Fruit fly (Drosophila melanogaster) whole organism, embryonic: ENCODE measurements around the gene CG43895.

Experiments
- ATbp ChIP-seq: fragments of 200-800 bp; sonication (Bioruptor generic); optimal IDR thresholded peaks from 2 replicates; lab custom pipeline; 2017; ENCODE audit warnings: missing biosample characterization, mild to moderate bottlenecking, missing genetic modification characterization, missing genetic modification reagents
- Antp ChIP-seq: fragments of 200-800 bp; sonication (Bioruptor generic); optimal IDR thresholded peaks from 3 replicates; lab custom pipeline; 2016; ENCODE audit warnings: missing biosample characterization, missing genetic modification characterization
- CG10209 ChIP-seq: fragments of 200-800 bp; sonication (Bioruptor generic); optimal IDR thresholded peaks from 3 replicates; lab custom pipeline; 2017; ENCODE audit warnings: missing biosample characterization, mild to moderate bottlenecking, missing genetic modification characterization, missing genetic modification reagents
- CG11504 ChIP-seq: fragments of 200-800 bp; sonication (Bioruptor generic); optimal IDR thresholded peaks from 3 replicates; lab custom pipeline; 2019; ENCODE audit warnings: missing biosample characterization, mild to moderate bottlenecking, missing genetic modification characterization, moderate library complexity
- CG11695 ChIP-seq: fragments of 200-800 bp; sonication (Bioruptor generic); IDR thresholded peaks from 3 replicates; pipeline ENCODE4 v1.3.6; 2022; ENCODE audit warnings: missing biosample characterization, missing genetic modification characterization
- CG12299 ChIP-seq: fragments of 200-800 bp; sonication (Bioruptor generic); optimal IDR thresholded peaks from 2 replicates; lab custom pipeline; 2018; ENCODE audit warnings: missing biosample characterization, mild to moderate bottlenecking, missing genetic modification characterization
- CG13424 ChIP-seq: fragments of 200-800 bp; sonication (Bioruptor generic); optimal IDR thresholded peaks from 2 replicates; lab custom pipeline; 2019; ENCODE audit warnings: missing biosample characterization, mild to moderate bottlenecking, missing genetic modification characterization, moderate library complexity
- CG14667 ChIP-seq: fragments of 200-800 bp; sonication (Bioruptor generic); IDR thresholded peaks from 2 replicates; pipeline ENCODE4 v1.3.6; 2022; ENCODE audit warnings: missing biosample characterization, missing genetic modification characterization
- CG15269 ChIP-seq: fragments of 200-800 bp; sonication (Bioruptor generic); optimal IDR thresholded peaks from 2 replicates; lab custom pipeline; 2018; ENCODE audit warnings: missing biosample characterization, mild to moderate bottlenecking, missing genetic modification characterization, moderate library complexity
- CG1529 ChIP-seq: fragments of 200-800 bp; sonication (Bioruptor generic); optimal IDR thresholded peaks from 3 replicates; lab custom pipeline; 2018; ENCODE audit warnings: missing biosample characterization, missing genetic modification characterization
- CG17385 ChIP-seq: fragments of 200-800 bp; sonication (Bioruptor generic); optimal IDR thresholded peaks from 3 replicates; lab custom pipeline; 2018; ENCODE audit warnings: missing biosample characterization, mild to moderate bottlenecking, missing genetic modification characterization
- CG18599 ChIP-seq: fragments of 200-800 bp; sonication (Bioruptor generic); optimal IDR thresholded peaks from 3 replicates; lab custom pipeline; 2017; ENCODE audit warnings: missing biosample characterization, missing genetic modification characterization, mild to moderate bottlenecking, moderate library complexity, missing genetic modification reagents
- CG2120 ChIP-seq: fragments of 200-800 bp; sonication (Bioruptor generic); optimal IDR thresholded peaks from 3 replicates; lab custom pipeline; 2016; ENCODE audit warnings: missing biosample characterization, missing genetic modification characterization
- CG2678 ChIP-seq: fragments of 200-800 bp; sonication (Bioruptor generic); optimal IDR thresholded peaks from 3 replicates; lab custom pipeline; 2019; ENCODE audit warnings: missing biosample characterization, mild to moderate bottlenecking, missing genetic modification characterization, moderate library complexity
- CG30431 ChIP-seq: fragments of 200-800 bp; sonication (Bioruptor generic); optimal IDR thresholded peaks from 2 replicates; lab custom pipeline; 2017; ENCODE audit warnings: missing biosample characterization, missing genetic modification characterization
- CG3163 ChIP-seq: fragments of 200-800 bp; sonication (Bioruptor generic); optimal IDR thresholded peaks from 3 replicates; lab custom pipeline; 2016; ENCODE audit warnings: missing biosample characterization, missing genetic modification characterization
- CG4328 ChIP-seq: fragments of 200-800 bp; sonication (Bioruptor generic); optimal IDR thresholded peaks from 3 replicates; lab custom pipeline; 2017; ENCODE audit warnings: missing biosample characterization, missing genetic modification reagents, missing genetic modification characterization
- CG4424 ChIP-seq: fragments of 200-800 bp; sonication (Bioruptor generic); optimal IDR thresholded peaks from 3 replicates; lab custom pipeline; 2016; ENCODE audit warnings: missing biosample characterization, missing genetic modification characterization
- CrebB ChIP-seq: fragments of 200-800 bp; sonication (Bioruptor generic); optimal IDR thresholded peaks from 3 replicates; lab custom pipeline; 2018; ENCODE audit warnings: missing biosample characterization, mild to moderate bottlenecking, missing genetic modification characterization
- Deaf1 ChIP-seq: fragments of 200-800 bp; optimal IDR thresholded peaks from 3 replicates; lab custom pipeline; 2019; ENCODE audit warnings: missing biosample characterization, mild to moderate bottlenecking, missing genetic modification characterization, moderate library complexity
- Dek ChIP-seq: fragments of 200-800 bp; sonication (Bioruptor generic); optimal IDR thresholded peaks from 3 replicates; lab custom pipeline; 2019; ENCODE audit warnings: missing biosample characterization, mild to moderate bottlenecking, missing genetic modification characterization, moderate library complexity
- Ets65A ChIP-seq: fragments of 200-800 bp; sonication (Bioruptor generic); peaks from one replicate; lab custom pipeline; 2016; ENCODE audit warnings: missing biosample characterization, missing genetic modification characterization
- Fer3 ChIP-seq: fragments of 200-800 bp; sonication (Bioruptor generic); optimal IDR thresholded peaks from 2 replicates; lab custom pipeline; 2018; ENCODE audit warnings: missing biosample characterization, mild to moderate bottlenecking, missing genetic modification characterization, moderate library complexity
- HLH54F ChIP-seq: fragments of 200-800 bp; sonication (Bioruptor generic); optimal IDR thresholded peaks from 3 replicates; lab custom pipeline; 2016; ENCODE audit warnings: missing biosample characterization, missing genetic modification characterization
- Hand ChIP-seq: fragments of 200-800 bp; sonication (Bioruptor generic); optimal IDR thresholded peaks from 2 replicates; lab custom pipeline; 2017; ENCODE audit warnings: mild to moderate bottlenecking, missing biosample characterization, missing genetic modification reagents, missing genetic modification characterization
- Hmr ChIP-seq: fragments of 200-800 bp; sonication (Bioruptor generic); optimal IDR thresholded peaks from 3 replicates; lab custom pipeline; 2017; ENCODE audit warnings: mild to moderate bottlenecking, missing biosample characterization, missing genetic modification reagents, missing genetic modification characterization
- Hr39 ChIP-seq: fragments of >200 bp; optimal IDR thresholded peaks from 2 replicates; lab custom pipeline; 2017
- Hr51 ChIP-seq, 2 experiments: fragments of 200-800 bp; sonication (Bioruptor generic); optimal IDR thresholded peaks; 2 replicates in 1 of 2; 3 replicates in 1 of 2; lab custom pipeline; 2016 to 2018; ENCODE audit warnings: missing biosample characterization in 2 of 2, missing genetic modification characterization in 2 of 2, mild to moderate bottlenecking in 1 of 2, moderate library complexity in 1 of 2
- NfI ChIP-seq: fragments of 200-800 bp; sonication (Bioruptor generic); optimal IDR thresholded peaks from 3 replicates; lab custom pipeline; 2018; ENCODE audit warnings: missing biosample characterization, mild to moderate bottlenecking, missing genetic modification characterization, moderate library complexity
- Oli ChIP-seq: fragments of 200-800 bp; sonication (Bioruptor generic); optimal IDR thresholded peaks from 2 replicates; lab custom pipeline; 2018; ENCODE audit warnings: missing biosample characterization, mild to moderate bottlenecking, missing genetic modification characterization, moderate library complexity
- Ptx1 ChIP-seq: fragments of 200-800 bp; sonication (Bioruptor generic); IDR thresholded peaks from 2 replicates; pipeline ENCODE4 v1.3.6; 2022; ENCODE audit warnings: missing biosample characterization, missing genetic modification characterization
- Sox102F ChIP-seq: fragments of 200-800 bp; sonication (Bioruptor generic); optimal IDR thresholded peaks from 2 replicates; lab custom pipeline; 2018; ENCODE audit warnings: missing biosample characterization, mild to moderate bottlenecking, missing genetic modification characterization, moderate library complexity
- Ssrp ChIP-seq: fragments of 200-800 bp; sonication (Bioruptor generic); optimal IDR thresholded peaks from 2 replicates; lab custom pipeline; 2018; ENCODE audit warnings: missing biosample characterization, mild to moderate bottlenecking, missing genetic modification characterization, moderate library complexity
- ab ChIP-seq: fragments of 200-800 bp; sonication (Bioruptor generic); optimal IDR thresholded peaks from 2 replicates; lab custom pipeline; 2016; ENCODE audit warnings: missing biosample characterization, missing genetic modification characterization
- az2 ChIP-seq: fragments of 200-800 bp; sonication (Bioruptor generic); optimal IDR thresholded peaks from 3 replicates; lab custom pipeline; 2016; ENCODE audit warnings: missing biosample characterization, missing genetic modification characterization
- bigmax ChIP-seq: fragments of 200-800 bp; sonication (Bioruptor generic); optimal IDR thresholded peaks from 2 replicates; lab custom pipeline; 2018; ENCODE audit warnings: missing biosample characterization, mild to moderate bottlenecking, missing genetic modification characterization
- dysf ChIP-seq: fragments of 200-800 bp; sonication (Bioruptor generic); IDR thresholded peaks from 3 replicates; pipeline ENCODE4 v1.3.6; 2022; ENCODE audit warnings: missing biosample characterization, missing genetic modification characterization
- grau ChIP-seq: fragments of 200-800 bp; optimal IDR thresholded peaks from 3 replicates; lab custom pipeline; 2019; ENCODE audit warnings: missing biosample characterization, mild to moderate bottlenecking, missing genetic modification characterization, moderate library complexity
- lilli ChIP-seq: fragments of 200-800 bp; sonication (Bioruptor generic); optimal IDR thresholded peaks from 3 replicates; lab custom pipeline; 2016; ENCODE audit warnings: missing biosample characterization, missing genetic modification characterization
- maf-S ChIP-seq: fragments of 200-800 bp; sonication (Bioruptor generic); optimal IDR thresholded peaks from 2 replicates; lab custom pipeline; 2016; ENCODE audit warnings: missing biosample characterization, missing genetic modification characterization
- row ChIP-seq: fragments of 200-800 bp; sonication (Bioruptor generic); IDR thresholded peaks from 3 replicates; pipeline ENCODE4 v1.3.6; 2022; ENCODE audit warnings: missing biosample characterization, missing genetic modification characterization
- z ChIP-seq: fragments of 200-800 bp; sonication (Bioruptor generic); IDR thresholded peaks from 3 replicates; pipeline ENCODE4 v1.3.6; 2022; ENCODE audit warnings: missing biosample characterization, missing genetic modification characterization

Gene CG43895

DNA sequence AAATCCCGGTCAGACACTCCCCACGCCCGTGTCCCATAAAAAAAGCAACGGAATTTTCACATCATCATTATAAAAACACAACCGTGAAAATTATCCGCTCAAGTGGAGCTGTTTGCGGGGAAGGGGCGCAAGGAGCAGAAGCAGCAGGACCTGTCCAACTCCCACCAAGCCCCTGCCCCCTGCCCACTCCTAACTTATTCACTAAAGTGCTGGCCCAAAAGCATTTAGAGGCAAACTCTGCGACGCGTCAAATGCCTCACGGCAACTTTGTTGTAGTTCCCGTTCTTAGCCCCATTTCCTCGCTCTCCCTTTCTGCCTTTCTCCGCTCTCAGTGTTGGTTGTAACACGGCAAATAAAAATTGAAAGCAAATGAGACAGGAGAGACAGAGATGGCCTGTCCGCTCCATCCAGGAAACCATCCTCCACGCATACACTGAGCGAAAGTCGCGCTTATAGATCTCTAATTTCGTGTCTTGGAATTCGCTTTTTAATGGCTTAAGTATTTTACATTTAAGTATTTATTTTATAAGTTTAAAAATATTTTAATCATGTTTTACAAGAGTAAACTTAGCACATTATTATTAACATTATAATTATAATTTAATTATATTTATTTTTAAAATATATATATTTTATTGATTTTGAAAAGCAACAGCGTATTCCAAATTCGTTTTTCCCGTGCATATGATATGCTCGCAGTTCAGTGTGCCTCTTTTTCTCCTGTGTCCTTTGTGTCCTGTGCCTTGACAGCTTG, 46.0 kb upstream of the CG43895 start (continued):
- TF ChIP-seq CG11504 (tag; lab: Kevin White, UChicago): peak; percentile 75
- peak; percentile 58 for TF ChIP-seq Oli (tag; lab: Kevin White, UChicago)
- TF ChIP-seq CG3163: no peak
- peak; percentile 64 for TF ChIP-seq Hmr (GFP tag; lab: Kevin White, UChicago)
- TF ChIP-seq bigmax: no peak
- TF ChIP-seq ab (GFP tag; lab: Kevin White, UChicago): no peak
- TF ChIP-seq CG10209: peak; percentile 26
- no peak for TF ChIP-seq z (GFP tag; lab: Robert Waterston, UW)
- TF ChIP-seq grau (tag; lab: Kevin White, UChicago): peak; percentile 67
- peak; percentile 22 for TF ChIP-seq Fer3 (tag; lab: Kevin White, UChicago)
- peak; percentile 9 for TF ChIP-seq CG17385
- TF ChIP-seq CG12299 (tag; lab: Kevin White, UChicago): no peak
- peak; percentile 27 for TF ChIP-seq Deaf1 (tag; lab: Kevin White, UChicago)
- no peak for TF ChIP-seq HLH54F (GFP tag; lab: Kevin White, UChicago)
- TF ChIP-seq Hand (GFP tag; lab: Kevin White, UChicago): peak; percentile 22
- TF ChIP-seq maf-S (GFP tag; lab: Kevin White, UChicago): no peak
- peak; percentile 22 for TF ChIP-seq CG2120 (GFP tag; lab: Kevin White, UChicago)
- peak; percentile 57 for TF ChIP-seq CG15269 (tag; lab: Kevin White, UChicago)
- TF ChIP-seq Sox102F: peak; percentile 38
- peak in 1 of 2 experiments; percentile 62 for TF ChIP-seq Hr51 (GFP tag; optimal IDR thresholded peaks at IDR 0.05; lab: Kevin White, UChicago)
- TF ChIP-seq ATbp: peak; percentile 14
- no peak for TF ChIP-seq lilli (GFP tag; lab: Kevin White, UChicago)
- peak; percentile 9 for TF ChIP-seq Dek (tag; lab: Kevin White, UChicago)
- peak; percentile 24 for TF ChIP-seq CG4424
- TF ChIP-seq CG30431: no peak
- TF ChIP-seq dysf (GFP tag; lab: Robert Waterston, UW): peak; percentile 48; the same call in 1 of the 3 replicates
- no peak for TF ChIP-seq Antp (GFP tag; lab: Kevin White, UChicago)
- 0 out of 3 replicates have a peak, but pooled peaks have one; percentile 25 for TF ChIP-seq CG11695 (GFP tag; lab: Robert Waterston, UW)
- peak; percentile 82 for TF ChIP-seq CG18599 (GFP tag; lab: Kevin White, UChicago)
- 0 out of 2 replicates have a peak, but pooled peaks have one; percentile 27 for TF ChIP-seq Ptx1 (GFP tag; lab: Robert Waterston, UW)
- peak; percentile 25 for TF ChIP-seq Ssrp
- TF ChIP-seq CG1529 (GFP tag; lab: Kevin White, UChicago): no peak
- TF ChIP-seq NfI: peak; percentile 33
- no peak for TF ChIP-seq az2
- peak; percentile 0 for TF ChIP-seq CG4328 (GFP tag; lab: Kevin White, UChicago)
- TF ChIP-seq CG14667 (GFP tag; lab: Robert Waterston, UW): no peak
- TF ChIP-seq row (GFP tag; lab: Robert Waterston, UW): peak; percentile 57
- peak; percentile 76 for TF ChIP-seq CG2678 (tag; lab: Kevin White, UChicago)
- TF ChIP-seq CrebB (tag; lab: Kevin White, UChicago): no peak

DNA sequence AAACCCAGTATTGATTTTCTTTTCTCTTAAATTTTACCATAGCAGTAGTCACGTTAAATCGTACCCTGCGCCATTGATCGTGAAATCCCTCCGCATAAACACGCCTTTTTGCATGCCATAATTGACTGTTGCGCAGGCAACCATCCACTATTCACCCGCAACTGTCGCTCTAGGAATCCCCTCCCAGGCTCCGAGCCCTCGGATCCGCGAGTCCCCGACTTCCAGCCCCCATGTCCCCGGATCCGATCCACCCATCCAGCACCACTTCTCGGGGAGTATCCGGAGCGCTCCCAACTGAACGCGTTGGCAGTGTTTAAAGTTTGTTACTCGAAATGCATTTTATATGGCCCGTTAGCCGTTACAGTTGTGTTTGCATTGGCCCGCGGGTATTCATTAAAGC, 34.8 kb upstream of the CG43895 start:
- TF ChIP-seq Hr39: peak; percentile 14
- peak; percentile 52 for TF ChIP-seq Ets65A (GFP tag; lab: Kevin White, UChicago)
- TF ChIP-seq CG13424 (tag; lab: Kevin White, UChicago): no peak
